Worm (Caenorhabditis elegans): ENCODE results near the gene srxa-9.

srxa-9 gene

DNA sequence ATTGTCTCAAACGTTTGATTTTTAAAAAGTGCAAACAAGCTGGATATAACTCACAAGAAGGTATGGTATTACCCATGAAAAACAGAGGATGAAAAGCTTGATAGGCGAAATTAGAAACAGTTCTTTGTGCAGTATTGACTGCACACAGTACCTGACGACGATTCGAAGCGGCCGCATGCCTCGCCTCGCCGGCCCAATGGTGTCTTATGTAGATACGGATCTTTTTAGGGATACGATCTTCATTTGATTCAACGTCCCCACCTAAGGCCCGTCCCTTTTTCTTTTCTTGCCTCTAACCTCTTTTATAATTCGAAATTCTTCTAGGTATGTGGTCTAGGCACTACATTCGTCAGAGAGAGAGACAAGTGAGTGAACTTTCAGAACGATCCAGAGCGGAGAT lies 19.3 kb downstream of the srxa-9 start, which contains the start of gene bus-17:
TSS of gene bus-17 (minus strand) at position 208 of the 400 bp plus-strand sequence.
- TF ChIP-seq fkh-8 (tag; optimal IDR thresholded peaks at IDR 0.05) (no peak), fos-1 (tag; optimal IDR thresholded peaks at IDR 0.05) (no peak), swsn-7 (tag; optimal IDR thresholded peaks at IDR 0.05) (no peak), rnt-1 (tag; optimal IDR thresholded peaks at IDR 0.05) (no peak), irx-1 (tag; optimal IDR thresholded peaks at IDR 0.05) (no peak), efl-1 (optimal IDR thresholded peaks at IDR 0.05) (no peak), efl-1 (GFP tag; optimal IDR thresholded peaks at IDR 0.05 in 1 of 2) (peak in 1 of 2 experiments; percentile 4), ceh-82 (tag; optimal IDR thresholded peaks at IDR 0.05) (no peak), nhr-85 (tag) (peak; percentile 56), dpl-1 (GFP tag; optimal IDR thresholded peaks at IDR 0.05) (no peak), mdl-1 (tag; optimal IDR thresholded peaks at IDR 0.05) (no peak)

DNA sequence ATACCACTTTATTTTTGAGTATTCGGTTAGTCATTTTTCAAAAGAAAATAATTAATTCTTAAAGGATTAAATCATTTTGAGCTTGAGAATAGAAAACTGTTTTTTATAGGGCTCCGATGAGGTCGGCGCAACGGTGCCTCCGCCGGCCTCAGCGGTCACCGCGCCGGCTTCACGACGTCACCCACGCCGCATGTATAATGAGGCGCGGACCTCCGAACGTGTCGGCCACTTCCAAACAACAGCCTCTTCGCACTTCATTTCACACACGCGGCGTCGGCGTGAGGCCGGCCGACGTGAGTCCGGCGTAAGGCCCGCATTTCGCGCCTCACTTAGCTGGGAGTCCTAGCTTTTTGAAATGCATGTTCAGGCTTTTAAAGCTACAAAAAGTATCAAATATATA lies 20.1 kb downstream of the srxa-9 start:
- TF ChIP-seq ztf-4 (tag; optimal IDR thresholded peaks at IDR 0.05) (no peak), snpc-4 (tag; optimal IDR thresholded peaks at IDR 0.05) (peak; percentile 36)

DNA sequence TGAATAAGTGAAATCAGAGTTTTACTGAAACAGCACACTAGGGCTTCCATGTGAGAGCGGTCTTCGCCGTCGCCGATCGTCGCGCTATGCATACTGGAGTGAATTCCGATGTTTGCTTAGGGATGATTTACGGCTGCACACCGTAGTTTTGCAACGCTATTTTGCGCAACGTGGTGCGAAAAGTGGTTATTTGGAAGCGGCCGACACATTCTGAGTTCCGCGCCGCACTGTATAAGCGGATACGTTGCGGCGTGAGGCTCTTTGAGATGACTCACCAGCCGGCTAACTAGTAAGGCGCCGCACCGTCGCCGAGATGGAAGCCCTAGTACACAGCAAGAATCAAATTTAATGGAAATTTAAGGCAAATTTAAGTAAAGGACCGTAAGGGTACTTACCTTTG lies 21.7 kb downstream of the srxa-9 start:
- TF ChIP-seq snpc-4 (tag; optimal IDR thresholded peaks at IDR 0.05) (peak; percentile 20), lin-14 (GFP tag; optimal IDR thresholded peaks at IDR 0.05) (no peak)

DNA sequence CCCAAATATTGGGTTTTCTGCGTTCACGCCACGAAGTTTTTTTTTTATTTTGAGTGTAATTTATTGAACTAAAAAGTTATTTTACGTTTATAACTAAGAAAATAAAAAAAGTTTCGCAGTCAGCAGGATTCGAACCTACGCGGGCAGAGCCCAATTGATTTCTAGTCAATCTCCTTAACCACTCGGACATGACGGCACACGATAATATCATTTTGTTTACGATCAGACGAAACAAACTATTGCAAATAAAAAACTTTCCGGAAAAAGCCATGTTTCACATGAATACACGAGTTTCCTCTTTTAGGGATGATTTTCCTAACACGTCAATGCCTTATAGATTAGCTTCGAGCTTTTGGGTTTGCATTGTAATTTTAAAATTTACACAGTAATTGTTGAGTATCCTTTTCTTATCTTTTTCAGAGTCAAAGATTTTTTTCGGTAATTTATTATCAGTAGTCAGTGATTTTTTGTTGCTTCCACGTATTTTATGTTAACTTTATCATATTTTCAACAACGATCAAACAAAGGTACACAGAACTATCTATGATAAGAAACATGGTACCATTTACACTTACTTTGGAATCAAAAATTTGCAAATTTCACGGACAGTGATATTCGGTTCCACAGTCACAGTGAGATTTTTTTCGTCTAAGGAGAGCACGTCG lies 23.2 kb downstream of the srxa-9 start:
- TF ChIP-seq hlh-4 (tag; optimal IDR thresholded peaks at IDR 0.05) (no peak), elt-2 (tag; optimal IDR thresholded peaks at IDR 0.05) (peak; percentile 67), mep-1 (tag; optimal IDR thresholded peaks at IDR 0.05) (no peak)

DNA sequence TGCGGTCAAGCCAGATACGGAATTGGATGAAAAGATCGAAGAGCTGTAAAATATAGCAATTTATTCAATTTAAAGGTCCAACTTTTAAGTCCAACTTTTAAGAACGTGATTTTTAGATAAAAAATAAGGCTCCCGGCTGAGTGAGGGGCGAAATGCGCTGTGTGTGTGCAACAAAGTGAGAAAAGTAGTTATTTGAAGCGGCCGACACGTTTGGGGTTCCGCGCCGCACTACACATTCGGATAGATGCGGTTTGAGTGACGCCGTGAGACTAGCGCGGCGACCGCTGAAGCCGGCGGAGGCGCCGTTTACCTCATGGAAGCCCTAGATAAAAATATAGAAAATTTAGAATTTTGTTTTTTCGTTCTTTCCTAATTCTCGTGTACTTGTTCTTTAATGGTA lies 24.0 kb downstream of the srxa-9 start:
- TF ChIP-seq vab-15 (tag; optimal IDR thresholded peaks at IDR 0.05), result no peak
- peak; percentile 36 for TF ChIP-seq snpc-4 (tag; optimal IDR thresholded peaks at IDR 0.05)
- no peak for TF ChIP-seq unc-98 (GFP tag; IDR thresholded peaks at IDR 0.05)

DNA sequence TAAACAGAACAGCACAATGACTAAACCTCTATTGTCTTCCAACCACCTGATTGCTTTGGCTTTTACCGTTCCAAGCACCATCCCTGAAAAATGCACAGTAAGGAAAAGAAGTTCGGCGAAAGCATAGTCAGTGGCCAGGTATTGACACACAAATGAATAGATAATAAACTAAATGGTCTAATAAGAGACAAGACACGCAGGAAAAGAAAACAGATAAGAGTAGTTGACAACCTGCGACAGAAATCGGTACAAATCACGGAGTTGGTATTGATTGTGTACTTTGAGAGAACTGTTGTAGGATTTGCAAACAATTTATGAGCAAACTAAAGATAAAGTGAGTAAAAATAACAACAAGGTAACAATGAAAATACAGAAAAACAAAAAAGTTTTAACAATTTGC lies 24.6 kb downstream of the srxa-9 start, which contains the start of gene Y7A5A.1:
TSS of gene Y7A5A.1 (minus strand) at position 83 of the 400 bp plus-strand sequence.
- peak; percentile 1 for TF ChIP-seq blmp-1 (tag; optimal IDR thresholded peaks at IDR 0.05)
- TF ChIP-seq elt-2 (tag; optimal IDR thresholded peaks at IDR 0.05), result peak; percentile 26
- no peak for TF ChIP-seq egl-27 (tag; optimal IDR thresholded peaks at IDR 0.05)
- no peak for TF ChIP-seq hpl-2 (GFP tag; optimal IDR thresholded peaks at IDR 0.05)

DNA sequence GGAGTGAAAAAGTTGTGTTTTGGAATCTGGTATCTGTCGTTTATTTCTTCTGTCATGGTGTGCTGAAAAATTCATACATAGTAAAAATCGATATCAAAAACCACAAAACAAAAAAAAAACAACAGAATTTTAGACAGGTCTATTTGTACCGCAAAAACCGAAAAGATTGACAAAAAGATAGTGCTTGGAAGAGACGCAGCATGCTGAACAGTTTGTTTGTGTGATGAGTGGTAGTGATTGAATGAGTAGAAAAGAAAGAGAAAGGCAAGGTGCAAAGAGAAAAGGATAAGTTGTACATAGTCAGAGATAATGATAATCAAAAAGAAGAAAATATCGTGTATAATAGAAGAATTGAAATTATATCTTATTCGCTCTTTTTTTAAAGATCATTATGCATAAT lies 25.9 kb downstream of the srxa-9 start, which contains the start of gene Y7A5A.2:
TSS of gene Y7A5A.2 (minus strand) at position 62 of the 400 bp plus-strand sequence.
- TF ChIP-seq vab-15 (tag; optimal IDR thresholded peaks at IDR 0.05) (no peak), nhr-77 (tag; optimal IDR thresholded peaks at IDR 0.05) (no peak), snpc-4 (tag; optimal IDR thresholded peaks at IDR 0.05) (no peak), C16A3.4 (tag; optimal IDR thresholded peaks at IDR 0.05) (no peak), ets-5 (GFP tag; IDR thresholded peaks at IDR 0.05) (no peak), elt-3 (tag; optimal IDR thresholded peaks at IDR 0.05) (peak in 1 of 6 experiments; percentile 12), pqm-1 (tag; optimal IDR thresholded peaks at IDR 0.05) (no peak), efl-1 (optimal IDR thresholded peaks at IDR 0.05) (no peak), efl-1 (GFP tag; optimal IDR thresholded peaks at IDR 0.05 in 1 of 2) (no peak), lin-35 (GFP tag; optimal IDR thresholded peaks at IDR 0.05) (no peak), ceh-8 (GFP tag; optimal IDR thresholded peaks at IDR 0.05) (no peak), rnt-1 (tag; optimal IDR thresholded peaks at IDR 0.05) (peak; percentile 14), blmp-1 (tag; optimal IDR thresholded peaks at IDR 0.05) (peak; percentile 87), mef-2 (tag; optimal IDR thresholded peaks at IDR 0.05) (no peak), snu-23 (GFP tag; optimal IDR thresholded peaks at IDR 0.05) (peak; percentile 1), lin-14 (GFP tag; optimal IDR thresholded peaks at IDR 0.05) (peak; percentile 21), grh-1 (GFP tag; IDR thresholded peaks at IDR 0.05) (no peak), zip-4 (GFP tag; optimal IDR thresholded peaks at IDR 0.05) (no peak), nhr-90 (tag; optimal IDR thresholded peaks at IDR 0.05; ENCODE audit: poor library complexity) (no peak), fkh-8 (tag; optimal IDR thresholded peaks at IDR 0.05) (no peak), ceh-82 (tag; optimal IDR thresholded peaks at IDR 0.05) (no peak), Y116A8C.19 (tag; optimal IDR thresholded peaks at IDR 0.05; ENCODE audit: borderline replicate concordance) (no peak), unc-130 (tag; optimal IDR thresholded peaks at IDR 0.05) (peak; percentile 5), F16B12.6 (tag; optimal IDR thresholded peaks at IDR 0.05) (no peak), nhr-20 (tag; optimal IDR thresholded peaks at IDR 0.05) (no peak), sox-4 (tag; optimal IDR thresholded peaks at IDR 0.05) (no peak)

Measured in whole organism, L1 larva.